Fruit fly (Drosophila melanogaster): ENCODE results near the gene S.

S gene

DNA sequence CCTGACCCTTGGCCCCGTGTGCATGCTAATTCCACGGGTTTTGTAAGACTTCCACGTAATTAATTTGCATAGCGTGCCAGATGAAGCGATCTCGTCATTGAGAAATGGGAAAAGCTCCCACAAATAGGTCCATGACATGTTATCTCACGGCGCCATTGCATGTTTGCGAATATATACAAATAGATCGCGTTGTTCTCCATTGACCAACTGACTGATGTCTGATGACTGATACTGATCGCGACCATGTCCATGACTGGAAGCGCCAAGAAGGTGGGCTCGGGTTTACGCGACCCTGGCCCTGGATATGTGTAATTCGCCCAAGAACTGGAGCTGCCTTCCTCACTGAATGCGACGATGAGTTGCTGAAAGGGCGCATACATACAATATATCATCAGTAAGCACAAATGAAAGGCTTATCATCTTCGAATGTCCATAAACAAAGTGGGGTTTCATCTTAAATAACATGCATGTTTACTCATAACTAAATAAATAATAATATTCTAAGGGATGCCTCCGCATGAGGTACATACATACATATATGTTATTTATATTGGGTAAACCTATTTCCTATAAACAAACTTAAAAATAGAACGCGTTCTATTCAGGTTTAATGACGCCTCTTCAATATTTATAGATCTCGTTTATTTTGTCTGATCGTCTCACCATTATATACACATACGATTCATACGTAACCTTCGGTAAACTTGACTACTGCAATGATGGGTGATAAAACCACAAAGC, 45.6 kb upstream of the S start (continued):
- TF ChIP-seq Dref (GFP tag; IDR thresholded peaks at IDR 0.05) (no peak), dmrt99B (tag; optimal IDR thresholded peaks at IDR 0.05) (peak; percentile 44), Nf-YB (GFP tag; optimal IDR thresholded peaks at IDR 0.05) (peak; percentile 29), Side (GFP tag; optimal IDR thresholded peaks at IDR 0.05) (no peak), CG18619 (GFP tag; optimal IDR thresholded peaks at IDR 0.05) (peak; percentile 20), Dip2 (GFP tag; IDR thresholded peaks at IDR 0.05) (no peak), toy (GFP tag; IDR thresholded peaks at IDR 0.05) (no peak), Hey (tag; optimal IDR thresholded peaks at IDR 0.05) (no peak), CG12942 (GFP tag; optimal IDR thresholded peaks at IDR 0.05) (peak; percentile 1), ap (GFP tag; IDR thresholded peaks at IDR 0.05) (no peak), CG3407 (GFP tag; optimal IDR thresholded peaks at IDR 0.05) (peak; percentile 77), Atf-2 (GFP tag; optimal IDR thresholded peaks at IDR 0.05) (no peak), CG8944 (GFP tag; optimal IDR thresholded peaks at IDR 0.05) (no peak), dati (GFP tag; IDR thresholded peaks at IDR 0.05) (no peak), tap (tag; optimal IDR thresholded peaks at IDR 0.05) (peak; percentile 47), CG9215 (GFP tag; IDR thresholded peaks at IDR 0.05) (no peak), emc (GFP tag; optimal IDR thresholded peaks at IDR 0.05) (no peak), dan (GFP tag; IDR thresholded peaks at IDR 0.05) (no peak), pb (GFP tag; optimal IDR thresholded peaks at IDR 0.05) (no peak), CG1529 (GFP tag; optimal IDR thresholded peaks at IDR 0.05) (peak; percentile 64), rib (GFP tag; IDR thresholded peaks at IDR 0.05) (no peak), esg (GFP tag; conservative IDR thresholded peaks at IDR 0.05) (no peak), wdn (GFP tag; IDR thresholded peaks at IDR 0.05) (no peak), D19B (GFP tag; optimal IDR thresholded peaks at IDR 0.05) (no peak), CG6683 (GFP tag; optimal IDR thresholded peaks at IDR 0.05) (no peak), gce (GFP tag; IDR thresholded peaks at IDR 0.05) (no peak), CG7745 (tag; optimal IDR thresholded peaks at IDR 0.05) (peak; percentile 74), CG15601 (tag; optimal IDR thresholded peaks at IDR 0.05) (peak; percentile 69), onecut (GFP tag; IDR thresholded peaks at IDR 0.05) (no peak), lbe (GFP tag; optimal IDR thresholded peaks at IDR 0.05) (no peak), crc (GFP tag; optimal IDR thresholded peaks at IDR 0.05) (no peak), tgo (GFP tag; IDR thresholded peaks at IDR 0.05) (no peak), jigr1 (GFP tag; IDR thresholded peaks at IDR 0.05) (no peak), bab2 (GFP tag; optimal IDR thresholded peaks at IDR 0.05) (peak; percentile 67), CG16815 (GFP tag; optimal IDR thresholded peaks at IDR 0.05) (no peak), tin (GFP tag; optimal IDR thresholded peaks at IDR 0.05) (no peak), CG8359 (GFP tag; optimal IDR thresholded peaks at IDR 0.05; ENCODE audit: borderline replicate concordance) (peak; percentile 59), Oaz (GFP tag; IDR thresholded peaks at IDR 0.05) (no peak), CG13424 (tag; optimal IDR thresholded peaks at IDR 0.05) (peak; percentile 34), lmd (GFP tag; IDR thresholded peaks at IDR 0.05) (no peak), CG42726 (GFP tag; IDR thresholded peaks at IDR 0.05; ENCODE audit: partially characterized antibody) (no peak), Hmx (GFP tag; optimal IDR thresholded peaks at IDR 0.05) (no peak), seq (GFP tag; IDR thresholded peaks at IDR 0.05) (no peak), gro (GFP tag; optimal IDR thresholded peaks at IDR 0.05) (no peak), ci (GFP tag; IDR thresholded peaks at IDR 0.05) (no peak), Abd-B (GFP tag; optimal IDR thresholded peaks at IDR 0.05) (no peak), CrebB (tag; optimal IDR thresholded peaks at IDR 0.05) (no peak), fd96Cb (tag; optimal IDR thresholded peaks at IDR 0.05) (peak; percentile 29), oc (tag; optimal IDR thresholded peaks at IDR 0.05) (peak; percentile 46), br (optimal IDR thresholded peaks at IDR 0.05) (no peak), dysf (GFP tag; IDR thresholded peaks at IDR 0.05) (no peak), sob (GFP tag; IDR thresholded peaks at IDR 0.05) (no peak)
